Worm (Caenorhabditis elegans) whole organism, L4/young adult: ENCODE data around the gene Y55F3AM.5.

Experiments used
- dao-5 ChIP-seq: sonication (generic microtip); optimal IDR thresholded peaks from 2 replicates; lab custom pipeline; 2016; ENCODE audit warnings: missing genotype, missing genetic modification characterization, moderate library complexity, missing compliant biosample characterization
- him-1 ChIP-seq: sonication (generic microtip); optimal IDR thresholded peaks from 2 replicates; lab custom pipeline; 2016; ENCODE audit warnings: missing genotype, missing genetic modification reagents, missing genetic modification characterization, missing compliant biosample characterization

DNA sequence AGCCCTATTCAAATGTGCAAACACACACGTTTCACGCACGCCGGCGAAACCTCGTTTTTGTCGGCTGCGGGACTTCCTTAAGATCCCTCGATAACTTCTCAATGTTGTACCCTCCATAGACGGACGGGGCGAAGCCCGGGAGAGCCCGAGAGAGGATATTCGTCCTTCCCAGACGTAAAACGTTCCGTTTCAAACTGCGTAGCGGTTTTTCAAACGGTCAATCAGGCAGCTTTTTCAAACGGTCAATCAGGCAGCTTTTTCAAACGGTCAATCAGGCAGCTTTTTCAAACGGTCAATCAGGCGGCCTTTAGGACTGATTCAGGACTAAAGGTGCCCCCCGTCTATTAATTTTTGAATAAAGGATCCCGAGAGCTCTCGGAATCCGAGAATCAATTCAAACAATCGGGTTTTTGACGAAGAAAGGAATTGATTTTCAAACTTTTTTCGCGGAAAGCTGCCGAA, 7.8 kb upstream of the Y55F3AM.5 start:
- TF ChIP-seq him-1 (tag; lab: Kevin White, UChicago): no peak
- TF ChIP-seq dao-5 (tag; lab: Kevin White, UChicago): no peak
